Worm (Caenorhabditis elegans) whole organism, midembryonic: ENCODE data around the gene ttll-12.

ENCODE experiments used
- cog-1 ChIP-seq: sonication (generic microtip); optimal IDR thresholded peaks from 2 replicates; lab custom pipeline; 2016; ENCODE audit warnings: missing genetic modification characterization, missing compliant biosample characterization
- flt-1 ChIP-seq: fragments of 200-800 bp; sonication (Bioruptor generic); IDR thresholded peaks from 2 replicates; pipeline ENCODE4 v1.3.6; 2022; ENCODE audit warnings: missing genetic modification characterization, missing compliant biosample characterization

ce11 chrII:9345794-9346193 is 7.0 kb downstream of the ttll-12 start:
- TF ChIP-seq cog-1 (tag; lab: Kevin White, UChicago) (no peak), flt-1 (GFP tag; lab: Robert Waterston, UW) (no peak)
